Worm (Caenorhabditis elegans): ENCODE data around the gene dpy-2.
A peak's percentile ranks its signal among the peaks of the same experiment; 100 is the strongest.

Gene dpy-2

DNA sequence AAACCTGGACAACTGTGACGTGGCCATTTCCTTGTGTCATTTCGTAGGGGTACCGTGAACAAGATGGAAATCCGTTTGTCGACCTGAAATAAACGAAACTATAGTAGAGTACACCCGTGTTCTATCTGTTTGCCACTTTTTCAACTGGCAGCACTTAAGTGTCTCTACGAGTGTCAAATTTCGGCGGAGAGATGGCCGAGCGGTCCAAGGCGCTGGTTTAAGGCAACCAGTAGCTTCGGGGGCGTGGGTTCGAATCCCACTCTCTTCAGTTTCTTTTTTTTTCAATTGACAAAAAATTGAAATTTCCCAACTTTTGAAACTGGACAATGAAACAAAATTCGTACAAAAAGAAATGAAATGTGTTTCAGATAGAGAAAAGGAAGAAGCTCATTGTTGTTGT is 7.5 kb downstream of the dpy-2 start (continued):
- no peak for TF ChIP-seq lin-39 (tag; optimal IDR thresholded peaks at IDR 0.05)
- TF ChIP-seq nhr-42 (GFP tag; IDR thresholded peaks at IDR 0.05), result 0 out of 2 replicates have a peak, but pooled peaks have one; percentile 18
- TF ChIP-seq ceh-44 (GFP tag; IDR thresholded peaks at IDR 0.05), result 0 out of 2 replicates have a peak, but pooled peaks have one; percentile 23
- TF ChIP-seq unc-130 (GFP tag; optimal IDR thresholded peaks at IDR 0.05), result peak; percentile 26
- TF ChIP-seq dmd-8 (GFP tag; IDR thresholded peaks at IDR 0.05), result 0 out of 2 replicates have a peak, but pooled peaks have one; percentile 71
- no peak for TF ChIP-seq D1046.2 (GFP tag; IDR thresholded peaks at IDR 0.05)
- TF ChIP-seq Y5F2A.4 (GFP tag; optimal IDR thresholded peaks at IDR 0.05), result no peak
- TF ChIP-seq fkh-10 (GFP tag; optimal IDR thresholded peaks at IDR 0.05), result no peak
- TF ChIP-seq Y105C5A.15 (GFP tag; IDR thresholded peaks at IDR 0.05), result no peak
- TF ChIP-seq dmd-9 (GFP tag; IDR thresholded peaks at IDR 0.05), result peak; percentile 59; the same call in 1 of the 2 replicates

DNA sequence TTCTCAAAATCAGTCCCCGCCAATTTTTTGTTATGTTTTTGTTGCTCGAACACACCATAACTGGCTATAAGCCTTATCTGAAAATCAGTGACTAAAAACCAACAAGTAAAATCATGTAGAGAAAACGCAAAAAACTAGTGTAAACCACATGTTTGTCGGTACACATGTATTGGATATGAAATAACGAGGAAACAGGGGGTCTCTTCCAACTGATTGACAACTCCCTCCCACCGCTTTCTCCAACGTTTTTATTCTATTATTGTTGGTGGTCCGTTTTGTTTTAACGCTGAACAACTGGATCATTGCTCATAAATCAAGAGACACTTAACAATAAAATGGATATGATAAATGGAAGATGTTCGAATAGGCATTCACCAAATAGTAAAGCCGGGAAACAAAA is 12.7 kb downstream of the dpy-2 start:
- TF ChIP-seq unc-62 (GFP tag; optimal IDR thresholded peaks at IDR 0.05 in 1 of 2), result peak in 1 of 2 experiments; percentile 69
- TF ChIP-seq unc-62 (tag; optimal IDR thresholded peaks at IDR 0.05), result no peak
- no peak for TF ChIP-seq spr-1 (tag; optimal IDR thresholded peaks at IDR 0.05)

DNA sequence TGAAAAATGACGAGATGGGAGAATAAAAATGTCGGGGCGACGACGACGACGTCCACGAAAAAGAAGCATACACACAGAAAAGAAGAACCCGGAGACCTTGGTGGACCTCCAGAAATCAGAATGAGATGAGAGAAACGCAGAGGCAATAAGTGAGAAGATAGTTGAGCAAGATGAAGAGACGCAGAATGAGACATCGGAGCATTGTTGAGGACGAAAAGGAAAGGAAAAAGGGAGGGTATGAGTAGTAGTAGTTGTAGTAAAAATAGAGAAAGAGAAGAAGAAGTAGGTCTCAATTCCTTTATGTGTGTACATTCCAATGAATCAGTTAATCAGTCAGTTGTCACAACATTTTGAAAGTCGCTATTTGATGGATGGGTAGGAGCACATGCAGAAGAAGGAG is 15.2 kb downstream of the dpy-2 start, which contains the start of gene T14B4.8:
T14B4.8 (minus strand) TSS at position 60 of the 400 bp plus-strand sequence.
- TF ChIP-seq hlh-11 (tag; optimal IDR thresholded peaks at IDR 0.05) (no peak), lin-38 (GFP tag; IDR thresholded peaks at IDR 0.05) (no peak), ceh-28 (tag; optimal IDR thresholded peaks at IDR 0.05) (no peak), unc-62 (GFP tag; optimal IDR thresholded peaks at IDR 0.05 in 1 of 2) (peak in 1 of 2 experiments; percentile 94), unc-62 (tag; optimal IDR thresholded peaks at IDR 0.05) (no peak), hmg-1.1 (GFP tag; IDR thresholded peaks at IDR 0.05) (peak; percentile 38; the same call in 1 of the 2 replicates), gei-8 (GFP tag; optimal IDR thresholded peaks at IDR 0.05) (no peak), ceh-44 (GFP tag; IDR thresholded peaks at IDR 0.05) (no peak), fkh-10 (GFP tag; optimal IDR thresholded peaks at IDR 0.05) (peak; percentile 22), mxl-3 (GFP tag; optimal IDR thresholded peaks at IDR 0.05) (no peak), snpc-1.2 (GFP tag; IDR thresholded peaks at IDR 0.05) (no peak), unc-39 (tag; optimal IDR thresholded peaks at IDR 0.05) (no peak)

DNA sequence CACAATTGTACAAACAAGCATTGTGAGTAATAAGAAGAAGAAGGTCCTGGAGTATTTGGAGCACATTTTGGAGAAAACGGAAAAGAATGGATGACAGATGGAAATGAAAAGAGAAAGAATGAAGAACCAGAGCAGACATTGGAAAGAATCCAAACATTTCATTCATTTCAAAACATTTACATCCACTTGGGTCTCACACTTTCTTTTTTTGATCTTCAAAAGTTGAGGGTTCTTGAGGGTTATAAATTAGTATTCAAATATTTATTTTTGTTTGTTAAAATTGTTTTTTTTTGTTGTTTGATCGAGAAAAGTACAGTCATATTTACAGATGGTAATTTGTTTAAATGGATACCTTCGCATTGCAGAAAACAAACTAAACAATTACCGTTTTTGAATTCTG is 19.6 kb downstream of the dpy-2 start, which contains the start of gene T14B4.9:
T14B4.9 (minus strand) TSS at position 101 of the 400 bp plus-strand sequence.
- TF ChIP-seq nhr-237 (tag; optimal IDR thresholded peaks at IDR 0.05) (no peak), lir-3 (tag; optimal IDR thresholded peaks at IDR 0.05) (no peak), snpc-1.2 (GFP tag; IDR thresholded peaks at IDR 0.05) (no peak), Y75B8A.6 (GFP tag; IDR thresholded peaks at IDR 0.05) (no peak), ama-1 (optimal IDR thresholded peaks at IDR 0.05) (no peak), daf-16 (GFP tag; optimal IDR thresholded peaks at IDR 0.05) (no peak), daf-16 (tag; optimal IDR thresholded peaks at IDR 0.05) (no peak), unc-39 (tag; optimal IDR thresholded peaks at IDR 0.05) (no peak), mes-2 (tag; optimal IDR thresholded peaks at IDR 0.05; ENCODE audit: poor library complexity, severe bottlenecking) (no peak), dmd-8 (GFP tag; IDR thresholded peaks at IDR 0.05) (no peak), tra-1 (GFP tag; IDR thresholded peaks at IDR 0.05) (no peak), egl-27 (tag; optimal IDR thresholded peaks at IDR 0.05) (no peak), dmd-9 (GFP tag; IDR thresholded peaks at IDR 0.05) (no peak), ztf-11 (tag; optimal IDR thresholded peaks at IDR 0.05) (no peak), ZK337.2 (GFP tag; IDR thresholded peaks at IDR 0.05) (no peak)

DNA sequence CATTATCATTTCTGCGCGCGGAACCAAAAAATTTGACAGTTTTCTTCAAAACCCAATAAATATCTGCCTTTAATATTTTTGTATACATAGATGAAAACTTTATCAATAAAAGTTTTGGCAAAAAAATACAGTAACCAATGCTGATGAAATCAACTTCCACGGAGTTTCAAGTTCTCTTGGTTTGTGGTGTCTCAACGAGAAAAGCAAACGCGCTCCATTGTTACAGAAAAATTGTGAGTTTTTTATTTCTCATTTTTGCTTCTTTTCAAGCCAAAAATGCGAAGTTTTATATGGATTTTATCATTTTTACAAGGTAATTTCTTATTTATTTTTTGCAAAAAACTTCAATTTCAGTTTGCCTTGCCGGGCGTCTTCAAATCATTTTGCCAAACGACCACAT is 20.6 kb downstream of the dpy-2 start, which contains the start of gene T14B4.3:
T14B4.3 (plus strand) TSS at position 264 of the 400 bp plus-strand sequence.
- TF ChIP-seq nhr-77 (tag; optimal IDR thresholded peaks at IDR 0.05) (peak; percentile 77), Y48G9A.11 (GFP tag; IDR thresholded peaks at IDR 0.05) (no peak), R02D3.7 (tag; optimal IDR thresholded peaks at IDR 0.05) (no peak), mep-1 (tag; optimal IDR thresholded peaks at IDR 0.05) (peak; percentile 73), lin-39 (tag; optimal IDR thresholded peaks at IDR 0.05) (no peak), lin-13 (GFP tag; optimal IDR thresholded peaks at IDR 0.05) (peak; percentile 14), daf-8 (GFP tag; IDR thresholded peaks at IDR 0.05) (no peak), nhr-6 (tag; optimal IDR thresholded peaks at IDR 0.05) (peak; percentile 75), aha-1 (tag) (no peak), nhr-11 (tag; optimal IDR thresholded peaks at IDR 0.05) (peak; percentile 45), tag-97 (GFP tag; IDR thresholded peaks at IDR 0.05) (no peak), mes-2 (tag; optimal IDR thresholded peaks at IDR 0.05; ENCODE audit: poor library complexity, severe bottlenecking) (peak; percentile 94), attf-4 (tag; optimal IDR thresholded peaks at IDR 0.05) (no peak), mxl-2 (GFP tag; conservative IDR thresholded peaks at IDR 0.05) (no peak), nhr-102 (tag; optimal IDR thresholded peaks at IDR 0.05) (no peak), rbr-2 (tag; optimal IDR thresholded peaks at IDR 0.05) (peak; percentile 51), unc-130 (GFP tag; optimal IDR thresholded peaks at IDR 0.05) (peak; percentile 76)

Data from whole organism, L4 larva.